Worm (Caenorhabditis elegans): ENCODE results near the gene C16H3.3.
"Not testable (repeated sequence)": the region's sequence is repeated elsewhere in the genome, so short reads cannot be mapped to it uniquely, and the experiment has no call there.

The C16H3.3 gene

DNA sequence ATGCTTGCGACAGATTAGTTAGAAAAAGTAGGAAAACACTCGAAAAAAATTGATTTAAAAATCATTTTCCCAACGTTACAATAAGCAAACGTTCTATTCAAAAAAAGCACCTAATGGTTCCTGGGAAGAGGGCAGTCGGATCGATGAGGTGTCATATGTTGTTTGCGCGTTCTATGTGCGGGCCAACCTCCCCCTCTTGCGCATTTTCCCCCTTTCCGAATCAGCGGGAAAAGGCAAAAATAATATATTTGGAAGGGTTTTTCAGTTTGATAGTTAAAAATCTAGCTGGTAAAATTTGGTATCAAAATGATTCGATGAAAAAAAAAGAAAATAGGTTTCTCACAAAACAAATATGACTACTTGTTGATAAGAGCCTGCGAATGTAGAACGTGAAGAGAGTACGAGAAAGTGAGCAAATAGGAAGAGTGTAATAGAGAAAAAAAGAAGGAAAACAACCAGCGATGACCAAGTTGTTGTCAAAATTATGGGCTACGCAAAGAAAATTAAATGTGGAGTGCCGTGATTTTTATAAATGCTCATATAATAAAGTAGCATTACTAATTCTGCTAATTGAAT is 646 bp upstream of the C16H3.3 start:
- 0 out of 2 replicates have a peak, but pooled peaks have one; percentile 28 for TF ChIP-seq T22C8.4 (GFP tag; IDR thresholded peaks at IDR 0.05)
- TF ChIP-seq ref-1 (GFP tag; conservative IDR thresholded peaks at IDR 0.05): no peak
- peak; percentile 51 for TF ChIP-seq cog-1 (tag; optimal IDR thresholded peaks at IDR 0.05)

ce11 chrX:17601345-17601744 is 8.5 kb downstream of the C16H3.3 start:
- no peak for TF ChIP-seq flt-1 (GFP tag; IDR thresholded peaks at IDR 0.05)
- no peak for TF ChIP-seq ztf-23 (GFP tag; IDR thresholded peaks at IDR 0.05)
- TF ChIP-seq tab-1 (GFP tag; IDR thresholded peaks at IDR 0.05): no peak
- TF ChIP-seq med-1 (GFP tag; optimal IDR thresholded peaks at IDR 0.05; ENCODE audit: insufficient read depth): no peak
- no peak for TF ChIP-seq ref-1 (GFP tag; conservative IDR thresholded peaks at IDR 0.05)
- TF ChIP-seq cog-1 (tag; optimal IDR thresholded peaks at IDR 0.05): no peak
- no peak for TF ChIP-seq T22C8.4 (GFP tag; IDR thresholded peaks at IDR 0.05)
- TF ChIP-seq ztf-29 (GFP tag; IDR thresholded peaks at IDR 0.05): no peak

- TF ChIP-seq ztf-23 (GFP tag; IDR thresholded peaks at IDR 0.05) (no peak), cog-1 (tag; optimal IDR thresholded peaks at IDR 0.05) (no peak), ztf-29 (GFP tag; IDR thresholded peaks at IDR 0.05) (no peak), T22C8.4 (GFP tag; IDR thresholded peaks at IDR 0.05) (no peak), ref-1 (GFP tag; conservative IDR thresholded peaks at IDR 0.05) (no peak), med-1 (GFP tag; optimal IDR thresholded peaks at IDR 0.05; ENCODE audit: insufficient read depth) (no peak), tab-1 (GFP tag; IDR thresholded peaks at IDR 0.05) (no peak)
These were observed 9.7 kb downstream of the C16H3.3 start, which contains the start of gene lec-9 for ce11 chrX:17600139-17600538. Gene lec-9 (plus strand): TSS chrX:17600487.

DNA sequence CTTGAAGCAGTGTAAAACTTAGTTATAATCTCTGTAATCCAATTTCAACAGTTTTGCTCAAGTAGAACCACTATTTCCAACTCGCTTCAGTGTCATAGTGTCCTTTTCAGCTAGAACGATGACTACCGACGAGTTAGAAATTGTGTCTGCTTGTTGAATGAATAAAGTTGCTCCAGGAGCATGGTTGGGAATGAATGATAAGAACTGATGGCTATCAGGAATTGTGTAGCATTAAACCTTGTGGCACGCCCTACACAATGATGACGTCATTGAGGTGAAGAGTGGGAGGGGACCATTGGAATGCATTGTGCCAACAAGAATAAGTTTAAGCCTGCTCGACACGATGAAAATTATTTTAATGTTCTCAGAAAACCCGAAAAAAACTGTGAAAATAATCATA is 11.1 kb downstream of the C16H3.3 start:
- TF ChIP-seq med-1 (GFP tag; optimal IDR thresholded peaks at IDR 0.05; ENCODE audit: insufficient read depth) (no peak), ztf-23 (GFP tag; IDR thresholded peaks at IDR 0.05) (no peak), cog-1 (tag; optimal IDR thresholded peaks at IDR 0.05) (no peak), ztf-29 (GFP tag; IDR thresholded peaks at IDR 0.05) (no peak), flt-1 (GFP tag; IDR thresholded peaks at IDR 0.05) (no peak), ref-1 (GFP tag; conservative IDR thresholded peaks at IDR 0.05) (no peak), tab-1 (GFP tag; IDR thresholded peaks at IDR 0.05) (no peak), T22C8.4 (GFP tag; IDR thresholded peaks at IDR 0.05) (no peak), klf-2 (GFP tag; conservative IDR thresholded peaks at IDR 0.05) (no peak)

DNA sequence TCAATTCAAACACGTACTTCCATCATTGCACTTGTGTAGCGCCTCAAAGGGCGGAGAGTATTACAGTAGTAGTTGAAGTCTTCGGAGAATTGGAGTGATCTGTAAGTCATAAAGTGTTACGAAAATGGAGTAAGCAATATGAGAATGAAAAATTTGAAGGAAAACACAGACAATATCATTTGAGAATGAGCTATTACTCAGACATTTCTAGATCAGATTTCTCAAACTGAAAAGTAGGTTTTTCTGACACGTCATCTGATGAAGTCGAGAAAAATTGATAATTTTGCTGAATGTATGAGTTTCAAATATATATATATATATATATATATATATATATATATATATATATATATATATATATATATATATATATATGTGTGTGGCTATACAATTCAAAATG is 30.1 kb downstream of the C16H3.3 start, which contains the start of gene frpr-7:
Gene frpr-7, minus strand, starts transcription at position 101 of the 400 bp plus-strand sequence.
- TF ChIP-seq tab-1 (GFP tag; IDR thresholded peaks at IDR 0.05) (no peak), ref-1 (GFP tag; conservative IDR thresholded peaks at IDR 0.05) (no peak), ztf-29 (GFP tag; IDR thresholded peaks at IDR 0.05) (no peak), T22C8.4 (GFP tag; IDR thresholded peaks at IDR 0.05) (no peak), flt-1 (GFP tag; IDR thresholded peaks at IDR 0.05) (no peak), klf-2 (GFP tag; conservative IDR thresholded peaks at IDR 0.05) (no peak)

- TF ChIP-seq med-1 (GFP tag; optimal IDR thresholded peaks at IDR 0.05; ENCODE audit: insufficient read depth); T22C8.4 (GFP tag; IDR thresholded peaks at IDR 0.05); tab-1 (GFP tag; IDR thresholded peaks at IDR 0.05): not testable (repeated sequence)
These were observed 30.8 kb downstream of the C16H3.3 start, which contains the start of gene F39B3.3 for ce11 chrX:17579011-17579410. Gene F39B3.3 (minus strand): TSS chrX:17579111.

- TF ChIP-seq tab-1 (GFP tag; IDR thresholded peaks at IDR 0.05) (no peak), ref-1 (GFP tag; conservative IDR thresholded peaks at IDR 0.05) (no peak), ztf-29 (GFP tag; IDR thresholded peaks at IDR 0.05) (no peak), flt-1 (GFP tag; IDR thresholded peaks at IDR 0.05) (no peak), cog-1 (tag; optimal IDR thresholded peaks at IDR 0.05) (no peak), klf-2 (GFP tag; conservative IDR thresholded peaks at IDR 0.05) (no peak), ztf-23 (GFP tag; IDR thresholded peaks at IDR 0.05) (no peak), med-1 (GFP tag; optimal IDR thresholded peaks at IDR 0.05; ENCODE audit: insufficient read depth) (no peak), T22C8.4 (GFP tag; IDR thresholded peaks at IDR 0.05) (no peak)
These were observed 42.5 kb downstream of the C16H3.3 start, which contains the start of gene F39B3.7 for ce11 chrX:17567378-17567777. Gene F39B3.7 (minus strand): TSS chrX:17567478.

ce11 chrX:17563411-17563810 is 46.4 kb downstream of the C16H3.3 start, which contains the start of gene F31A3.5:
Gene F31A3.5 (minus strand): TSS chrX:17563610.
- TF ChIP-seq klf-2 (GFP tag; conservative IDR thresholded peaks at IDR 0.05): no peak
- no peak for TF ChIP-seq tab-1 (GFP tag; IDR thresholded peaks at IDR 0.05)
- TF ChIP-seq ref-1 (GFP tag; conservative IDR thresholded peaks at IDR 0.05): no peak
- no peak for TF ChIP-seq T22C8.4 (GFP tag; IDR thresholded peaks at IDR 0.05)
- no peak for TF ChIP-seq flt-1 (GFP tag; IDR thresholded peaks at IDR 0.05)
- TF ChIP-seq med-1 (GFP tag; optimal IDR thresholded peaks at IDR 0.05; ENCODE audit: insufficient read depth): no peak
- TF ChIP-seq ztf-29 (GFP tag; IDR thresholded peaks at IDR 0.05): no peak
- no peak for TF ChIP-seq cog-1 (tag; optimal IDR thresholded peaks at IDR 0.05)
- TF ChIP-seq ztf-23 (GFP tag; IDR thresholded peaks at IDR 0.05): no peak

- TF ChIP-seq ztf-23 (GFP tag; IDR thresholded peaks at IDR 0.05) (no peak), flt-1 (GFP tag; IDR thresholded peaks at IDR 0.05) (no peak), tab-1 (GFP tag; IDR thresholded peaks at IDR 0.05) (0 out of 2 replicates have a peak, but pooled peaks have one; percentile 11), T22C8.4 (GFP tag; IDR thresholded peaks at IDR 0.05) (no peak), med-1 (GFP tag; optimal IDR thresholded peaks at IDR 0.05; ENCODE audit: insufficient read depth) (no peak), ref-1 (GFP tag; conservative IDR thresholded peaks at IDR 0.05) (no peak), ztf-29 (GFP tag; IDR thresholded peaks at IDR 0.05) (no peak)
These were observed 47.7 kb downstream of the C16H3.3 start for ce11 chrX:17562195-17562594.

DNA sequence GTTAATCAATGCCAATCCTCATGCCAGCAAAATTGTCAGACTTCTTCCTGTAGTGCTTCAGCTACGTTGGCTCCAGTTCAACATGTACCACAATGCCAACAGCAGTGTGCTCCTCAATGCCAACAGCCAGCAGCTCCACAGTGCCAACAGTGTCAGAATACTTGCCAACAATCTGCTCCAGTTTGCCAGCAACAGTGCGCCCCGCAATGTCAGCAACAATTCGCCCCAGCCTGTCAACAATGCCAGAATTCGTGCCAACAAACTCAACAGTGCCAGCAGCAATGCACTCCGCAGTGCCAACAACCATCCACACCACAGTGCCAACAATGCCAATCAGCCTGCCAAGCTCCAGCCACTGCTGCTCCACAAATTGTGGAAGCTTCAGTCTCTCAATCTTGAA is 56.1 kb downstream of the C16H3.3 start:
- no peak for TF ChIP-seq med-1 (GFP tag; optimal IDR thresholded peaks at IDR 0.05; ENCODE audit: insufficient read depth)
- TF ChIP-seq klf-2 (GFP tag; conservative IDR thresholded peaks at IDR 0.05): no peak
- no peak for TF ChIP-seq tab-1 (GFP tag; IDR thresholded peaks at IDR 0.05)
- TF ChIP-seq T22C8.4 (GFP tag; IDR thresholded peaks at IDR 0.05): no peak
- TF ChIP-seq ztf-29 (GFP tag; IDR thresholded peaks at IDR 0.05): no peak
- no peak for TF ChIP-seq flt-1 (GFP tag; IDR thresholded peaks at IDR 0.05)
- no peak for TF ChIP-seq ztf-23 (GFP tag; IDR thresholded peaks at IDR 0.05)
- no peak for TF ChIP-seq ref-1 (GFP tag; conservative IDR thresholded peaks at IDR 0.05)
- TF ChIP-seq cog-1 (tag; optimal IDR thresholded peaks at IDR 0.05): no peak
